Fruit fly (Drosophila melanogaster): Measurements from ENCODE around the gene CSN8.
A peak's percentile ranks its signal among the peaks of the same experiment; 100 is the strongest.

CSN8 gene

dm6 chr2L:8382646-8383045 is 18.0 kb downstream of the CSN8 start, which contains the start of the genes CG13392 and Rcd4 (continued):
- TF ChIP-seq Dad (GFP tag; optimal IDR thresholded peaks at IDR 0.05) = peak; percentile 76
- TF ChIP-seq CG1647 (GFP tag; optimal IDR thresholded peaks at IDR 0.05) = peak; percentile 76
- TF ChIP-seq Doc3 (GFP tag; IDR thresholded peaks at IDR 0.05; ENCODE audit: partially characterized antibody) = peak; percentile 67; the same call in 1 of the 3 replicates
- TF ChIP-seq H15 (GFP tag; IDR thresholded peaks at IDR 0.05) = peak; percentile 56; the same call in 1 of the 3 replicates
- TF ChIP-seq tgo (GFP tag; IDR thresholded peaks at IDR 0.05) = 0 out of 3 replicates have a peak, but pooled peaks have one; percentile 20
- TF ChIP-seq Blimp-1 (GFP tag; optimal IDR thresholded peaks at IDR 0.05) = peak; percentile 27
- TF ChIP-seq CG14667 (GFP tag; IDR thresholded peaks at IDR 0.05) = no peak
- peak; percentile 28 for TF ChIP-seq CG18476 (GFP tag; optimal IDR thresholded peaks at IDR 0.05)
- no peak for TF ChIP-seq prd (optimal IDR thresholded peaks at IDR 0.05)
- TF ChIP-seq prd (GFP tag; IDR thresholded peaks at IDR 0.05) = peak; percentile 53; the same call in 2 of the 3 replicates
- peak; percentile 13 for TF ChIP-seq MTF-1 (GFP tag; optimal IDR thresholded peaks at IDR 0.05; ENCODE audit: borderline replicate concordance)
- TF ChIP-seq unpg (GFP tag; optimal IDR thresholded peaks at IDR 0.05) = peak; percentile 49
- peak; percentile 77 for TF ChIP-seq sd (tag; optimal IDR thresholded peaks at IDR 0.05)
- TF ChIP-seq CG13287 (GFP tag; IDR thresholded peaks at IDR 0.05; ENCODE audit: partially characterized antibody) = peak; percentile 80
- peak; percentile 61; the same call in 1 of the 2 replicates for TF ChIP-seq ato (GFP tag; IDR thresholded peaks at IDR 0.05; ENCODE audit: partially characterized antibody)
- TF ChIP-seq E2f1 (GFP tag; IDR thresholded peaks at IDR 0.05) = peak; percentile 33; the same call in 1 of the 2 replicates
- TF ChIP-seq D19A (tag; optimal IDR thresholded peaks at IDR 0.05) = no peak
- TF ChIP-seq br (optimal IDR thresholded peaks at IDR 0.05) = no peak
- TF ChIP-seq dysf (GFP tag; IDR thresholded peaks at IDR 0.05) = peak; percentile 72
- 0 out of 2 replicates have a peak, but pooled peaks have one; percentile 29 for TF ChIP-seq ara (GFP tag; IDR thresholded peaks at IDR 0.05)
- no peak for TF ChIP-seq Hr39 (optimal IDR thresholded peaks at IDR 0.05)
- TF ChIP-seq phol (tag; optimal IDR thresholded peaks at IDR 0.05) = peak; percentile 7
- TF ChIP-seq CG7556 (GFP tag; optimal IDR thresholded peaks at IDR 0.05) = peak; percentile 59
- TF ChIP-seq pb (GFP tag; optimal IDR thresholded peaks at IDR 0.05) = peak; percentile 63
- peak; percentile 64 for TF ChIP-seq kni (GFP tag; optimal IDR thresholded peaks at IDR 0.05)
- peak; percentile 41 for TF ChIP-seq CG13296 (GFP tag; optimal IDR thresholded peaks at IDR 0.05)
- TF ChIP-seq ssp (GFP tag; IDR thresholded peaks at IDR 0.05) = peak; percentile 32; the same call in 1 of the 2 replicates
- TF ChIP-seq CG9215 (GFP tag; IDR thresholded peaks at IDR 0.05) = peak; percentile 44; the same call in 1 of the 2 replicates
- TF ChIP-seq CG7963 (GFP tag; IDR thresholded peaks at IDR 0.05; ENCODE audit: partially characterized antibody) = peak; percentile 31; the same call in 1 of the 3 replicates
- TF ChIP-seq CG15269 (tag; optimal IDR thresholded peaks at IDR 0.05) = peak; percentile 43
- peak; percentile 84 for TF ChIP-seq CG16779 (GFP tag; IDR thresholded peaks at IDR 0.05)
- TF ChIP-seq wor (GFP tag; IDR thresholded peaks at IDR 0.05) = no peak
- 0 out of 2 replicates have a peak, but pooled peaks have one; percentile 30 for TF ChIP-seq CG8765 (GFP tag; IDR thresholded peaks at IDR 0.05)
- TF ChIP-seq CG13894 (tag; optimal IDR thresholded peaks at IDR 0.05) = peak; percentile 80
- peak; percentile 46 for TF ChIP-seq bcd (GFP tag; optimal IDR thresholded peaks at IDR 0.05)
- peak; percentile 31 for TF ChIP-seq Atf-2 (GFP tag; optimal IDR thresholded peaks at IDR 0.05)
- TF ChIP-seq CG32772 (GFP tag; IDR thresholded peaks at IDR 0.05) = peak; percentile 15; the same call in 1 of the 2 replicates
- peak; percentile 80 for TF ChIP-seq Side (GFP tag; optimal IDR thresholded peaks at IDR 0.05)
- peak; percentile 40 for TF ChIP-seq CG10431 (GFP tag; optimal IDR thresholded peaks at IDR 0.05)
- TF ChIP-seq CG4360 (GFP tag; IDR thresholded peaks at IDR 0.05) = no peak
- no peak for TF ChIP-seq ro (GFP tag; IDR thresholded peaks at IDR 0.05)
- TF ChIP-seq ranshi (GFP tag; IDR thresholded peaks at IDR 0.05) = peak; percentile 67
- TF ChIP-seq CG32532 (GFP tag; IDR thresholded peaks at IDR 0.05) = peak; percentile 79
- TF ChIP-seq CG8290 (GFP tag; optimal IDR thresholded peaks at IDR 0.05) = peak; percentile 70
- TF ChIP-seq CG8290 (tag; optimal IDR thresholded peaks at IDR 0.05) = peak; percentile 42 to 96
- TF ChIP-seq CG3995 (GFP tag; optimal IDR thresholded peaks at IDR 0.05) = peak; percentile 66
- TF ChIP-seq Dbx (GFP tag; IDR thresholded peaks at IDR 0.05) = peak; percentile 71
- no peak for TF ChIP-seq CG17912 (GFP tag; optimal IDR thresholded peaks at IDR 0.05)
- TF ChIP-seq CG12299 (tag; optimal IDR thresholded peaks at IDR 0.05) = peak; percentile 41
- peak; percentile 78 for TF ChIP-seq MESR4 (GFP tag; optimal IDR thresholded peaks at IDR 0.05)
- peak; percentile 23 for TF ChIP-seq da (GFP tag; optimal IDR thresholded peaks at IDR 0.05)

Data from whole organism, embryonic.